Worm (Caenorhabditis elegans) whole organism, L4 larva: Measurements from ENCODE around the gene dpy-21.
"Not testable (repeated sequence)": the region's sequence is repeated elsewhere in the genome, so short reads cannot be mapped to it uniquely, and the experiment has no call there.

Experiments
- Y105C5A.15 ChIP-seq: fragments of 200-800 bp; sonication (Bioruptor generic); IDR thresholded peaks from 2 replicates; pipeline ENCODE4 v1.3.6; 2022; ENCODE audit warnings: missing genetic modification characterization, missing compliant biosample characterization
- aly-2 ChIP-seq: sonication (generic microtip); optimal IDR thresholded peaks from 2 replicates; lab custom pipeline; 2018; ENCODE audit warnings: missing biosample characterization, missing genetic modification characterization
- ama-1 ChIP-seq: fragments of 150-350 bp; optimal IDR thresholded peaks from 2 replicates; lab custom pipeline; 2014; ENCODE audit warnings: inconsistent platforms, mixed read lengths
- ceh-44 ChIP-seq: fragments of 200-800 bp; sonication (Bioruptor generic); IDR thresholded peaks from 2 replicates; pipeline ENCODE4 v1.3.6; 2022; ENCODE audit warnings: missing genetic modification reagents, missing genetic modification characterization, missing compliant biosample characterization
- ces-1 ChIP-seq: fragments of 150-350 bp; sonication (generic microtip); optimal IDR thresholded peaks from 4 replicates; lab custom pipeline; 2014; ENCODE audit warnings: missing biosample characterization, missing genetic modification reagents, missing genetic modification characterization
- daf-16 ChIP-seq, 3 experiments: sonication (generic microtip); optimal IDR thresholded peaks; 2 replicates each; lab custom pipeline; 2016 to 2017; ENCODE audit warnings: missing genetic modification characterization in 3 of 3, missing genetic modification reagents in 3 of 3, mild to moderate bottlenecking in 2 of 3, missing compliant biosample characterization in 2 of 3, missing biosample characterization in 1 of 3, moderate library complexity in 1 of 3
- egl-27 ChIP-seq: sonication (generic microtip); optimal IDR thresholded peaks from 3 replicates; lab custom pipeline; 2017; ENCODE audit warnings: missing biosample characterization, missing genetic modification reagents, missing genetic modification characterization
- madf-9 ChIP-seq: fragments of 200-800 bp; sonication (Bioruptor generic); conservative IDR thresholded peaks from 2 replicates; pipeline ENCODE4 v1.3.6; 2022; ENCODE audit warnings: missing genetic modification reagents, missing genetic modification characterization, missing compliant biosample characterization
- mdt-29 ChIP-seq: fragments of 200-800 bp; sonication (Bioruptor generic); IDR thresholded peaks from 2 replicates; pipeline ENCODE4 v1.3.6; 2022; ENCODE audit warnings: missing genetic modification reagents, missing genetic modification characterization, missing compliant biosample characterization
- nhr-77 ChIP-seq: fragments of 150-350 bp; optimal IDR thresholded peaks from 2 replicates; lab custom pipeline; 2014; ENCODE audit warnings: missing biosample characterization, missing genetic modification characterization
- snpc-4 ChIP-seq: fragments of 150-350 bp; optimal IDR thresholded peaks from 2 replicates; lab custom pipeline; 2014; ENCODE audit warnings: missing biosample characterization, missing genetic modification characterization
- unc-62 ChIP-seq, 3 experiments: fragments of 150-350 bp in 1 of 3; sonication (generic microtip); optimal IDR thresholded peaks in 2 of 3; peaks in 1 of 3; 1 replicate in 1 of 3; 2 replicates in 2 of 3; lab custom pipeline; 2014 to 2017; ENCODE audit warnings: missing biosample characterization in 3 of 3, missing genetic modification characterization in 3 of 3, missing genetic modification reagents in 3 of 3, missing genotype in 1 of 3
- zfp-2 ChIP-seq: sonication (generic microtip); optimal IDR thresholded peaks from 2 replicates; lab custom pipeline; 2016; ENCODE audit warnings: mild to moderate bottlenecking, missing genetic modification characterization, missing compliant biosample characterization

- not testable (repeated sequence) for TF ChIP-seq ces-1 (GFP tag; lab: Kevin White, UChicago); unc-62 (GFP tag; optimal IDR thresholded peaks at IDR 0.05 in 1 of 2; lab: Kevin White, UChicago); unc-62 (tag; optimal IDR thresholded peaks at IDR 0.05; lab: Kevin White, UChicago); nhr-77; aly-2; ceh-44 (GFP tag; lab: Robert Waterston, UW); zfp-2 (tag; lab: Kevin White, UChicago); madf-9 (GFP tag; lab: Robert Waterston, UW); Y105C5A.15 (GFP tag; lab: Robert Waterston, UW); egl-27 (tag; lab: Kevin White, UChicago); daf-16 (GFP tag; optimal IDR thresholded peaks at IDR 0.05; lab: Kevin White, UChicago); daf-16 (tag; optimal IDR thresholded peaks at IDR 0.05; lab: Kevin White, UChicago); mdt-29 (GFP tag; lab: Robert Waterston, UW); snpc-4; ama-1 (lab: Kevin White, UChicago)
Measured at ce11 chrV:17893959-17894358, 55.0 kb downstream of the dpy-21 start, which contains the start of gene C06H5.11.
